Fruit fly (Drosophila melanogaster) whole organism, adult: Measurements from ENCODE around the gene CG31542.

Experiments
- CG11617 ChIP-seq: fragments of 200-800 bp; sonication (Bioruptor generic); optimal IDR thresholded peaks from 2 replicates; lab custom pipeline; 2017; ENCODE audit warnings: mild to moderate bottlenecking, missing biosample characterization, missing genetic modification reagents, missing genetic modification characterization
- CG12768 ChIP-seq: fragments of 200-800 bp; sonication (Bioruptor generic); optimal IDR thresholded peaks from 2 replicates; lab custom pipeline; 2017; ENCODE audit warnings: missing biosample characterization, missing genetic modification characterization, mild to moderate bottlenecking, moderate library complexity, missing genetic modification reagents
- CG14711 ChIP-seq: fragments of 200-800 bp; sonication (Bioruptor generic); optimal IDR thresholded peaks from 2 replicates; lab custom pipeline; 2018; ENCODE audit warnings: missing biosample characterization, mild to moderate bottlenecking, missing genetic modification characterization, moderate library complexity
- CG1620 ChIP-seq: fragments of 200-800 bp; sonication (Bioruptor generic); optimal IDR thresholded peaks from 2 replicates; lab custom pipeline; 2016; ENCODE audit warnings: missing biosample characterization, missing genetic modification characterization
- CG33017 ChIP-seq: fragments of 200-800 bp; sonication (Bioruptor generic); optimal IDR thresholded peaks from 2 replicates; lab custom pipeline; 2018; ENCODE audit warnings: missing biosample characterization, mild to moderate bottlenecking, missing genetic modification characterization, moderate library complexity
- CG5204 ChIP-seq: fragments of 200-800 bp; sonication (Bioruptor generic); optimal IDR thresholded peaks from 2 replicates; lab custom pipeline; 2016; ENCODE audit warnings: missing biosample characterization, missing genetic modification characterization
- CG7045 ChIP-seq: fragments of 200-800 bp; sonication (Bioruptor generic); optimal IDR thresholded peaks from 2 replicates; lab custom pipeline; 2017; ENCODE audit warnings: missing biosample characterization, mild to moderate bottlenecking, missing genetic modification characterization
- CG7101 ChIP-seq: fragments of 200-800 bp; sonication (Bioruptor generic); optimal IDR thresholded peaks from 2 replicates; lab custom pipeline; 2018; ENCODE audit warnings: missing biosample characterization, mild to moderate bottlenecking, missing genetic modification characterization, moderate library complexity
- Clk ChIP-seq: fragments of 200-800 bp; sonication (Bioruptor generic); optimal IDR thresholded peaks from 2 replicates; lab custom pipeline; 2017; ENCODE audit warnings: missing biosample characterization, missing genetic modification characterization
- Crg-1 ChIP-seq: fragments of 200-800 bp; sonication (Bioruptor generic); optimal IDR thresholded peaks from 2 replicates; lab custom pipeline; 2016; ENCODE audit warnings: missing biosample characterization, missing genetic modification characterization
- Hr96 ChIP-seq: fragments of 200-800 bp; sonication (Bioruptor generic); optimal IDR thresholded peaks from 2 replicates; lab custom pipeline; 2016; ENCODE audit warnings: missing biosample characterization, missing genetic modification characterization
- Mnt ChIP-seq: fragments of 200-800 bp; sonication (Bioruptor generic); optimal IDR thresholded peaks from 2 replicates; lab custom pipeline; 2016; ENCODE audit warnings: missing biosample characterization, mild to moderate bottlenecking, missing genetic modification characterization
- bab1 ChIP-seq: fragments of 200-800 bp; sonication (Bioruptor generic); optimal IDR thresholded peaks from 3 replicates; lab custom pipeline; 2019; ENCODE audit warnings: missing biosample characterization, mild to moderate bottlenecking, missing genetic modification characterization, moderate library complexity
- cic ChIP-seq: fragments of 200-800 bp; sonication (Bioruptor generic); optimal IDR thresholded peaks from 2 replicates; lab custom pipeline; 2017; ENCODE audit warnings: missing biosample characterization, mild to moderate bottlenecking, missing genetic modification characterization, moderate library complexity
- cnc ChIP-seq, 2 experiments: fragments of >200 bp; optimal IDR thresholded peaks; 2 replicates each; lab custom pipeline; 2017
- kay ChIP-seq: fragments of 200-800 bp; sonication (Bioruptor generic); peaks from one replicate; lab custom pipeline; 2016; ENCODE audit warnings: missing biosample characterization, missing genetic modification characterization, borderline replicate concordance
- ovo ChIP-seq: fragments of 200-800 bp; sonication (Bioruptor generic); optimal IDR thresholded peaks from 2 replicates; lab custom pipeline; 2016; ENCODE audit warnings: missing biosample characterization, missing genetic modification characterization
- pad ChIP-seq: fragments of 200-800 bp; sonication (Bioruptor generic); optimal IDR thresholded peaks from 3 replicates; lab custom pipeline; 2017; ENCODE audit warnings: missing biosample characterization, missing genetic modification characterization, mild to moderate bottlenecking, moderate library complexity, missing genetic modification reagents
- tj ChIP-seq: fragments of 200-800 bp; sonication (Bioruptor generic); optimal IDR thresholded peaks from 3 replicates; lab custom pipeline; 2017; ENCODE audit warnings: missing biosample characterization, mild to moderate bottlenecking, missing genetic modification characterization, moderate library complexity
- toe ChIP-seq: fragments of 200-800 bp; sonication (Bioruptor generic); optimal IDR thresholded peaks from 2 replicates; lab custom pipeline; 2016; ENCODE audit warnings: missing biosample characterization, missing genetic modification characterization

CG31542 gene

dm6 chr3R:5361681-5362319 lies 7.5 kb upstream of the CG31542 start:
- TF ChIP-seq Mnt (GFP tag; lab: Kevin White, UChicago) (no peak), CG1620 (GFP tag; lab: Kevin White, UChicago) (no peak), CG33017 (tag; lab: Kevin White, UChicago) (peak; percentile 11), tj (GFP tag; lab: Kevin White, UChicago) (no peak), CG14711 (tag; lab: Kevin White, UChicago) (peak; percentile 18), ovo (GFP tag; lab: Kevin White, UChicago) (no peak), bab1 (GFP tag; lab: Kevin White, UChicago) (no peak), CG7045 (GFP tag; lab: Kevin White, UChicago) (no peak), CG7101 (tag; lab: Kevin White, UChicago) (no peak), toe (GFP tag; lab: Kevin White, UChicago) (no peak), pad (GFP tag; lab: Kevin White, UChicago) (no peak), Crg-1 (GFP tag; lab: Kevin White, UChicago) (no peak), Clk (GFP tag; lab: Kevin White, UChicago) (no peak), cnc (optimal IDR thresholded peaks at IDR 0.05; lab: Kevin White, UChicago) (no peak)

DNA sequence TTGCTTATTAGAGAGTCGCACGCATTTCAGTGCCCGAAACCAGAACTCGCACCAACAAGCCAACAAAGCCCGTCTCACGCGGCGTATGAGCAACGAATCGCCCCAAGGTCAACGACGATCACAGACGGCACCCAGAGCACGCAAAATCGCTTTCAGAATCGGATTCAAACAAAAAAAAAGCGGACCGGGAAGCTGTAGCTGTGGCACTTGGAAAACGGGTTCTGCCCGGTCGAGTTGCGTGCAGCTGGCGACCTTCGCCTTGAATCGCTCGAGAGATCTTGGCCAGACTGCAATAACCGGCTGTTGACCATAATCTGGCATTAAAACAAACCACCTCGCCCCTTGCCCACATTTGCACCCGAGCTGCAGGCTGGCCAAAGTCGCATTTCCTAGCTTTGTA lies 5.9 kb upstream of the CG31542 start:
- no peak for TF ChIP-seq pad (GFP tag; lab: Kevin White, UChicago)

DNA sequence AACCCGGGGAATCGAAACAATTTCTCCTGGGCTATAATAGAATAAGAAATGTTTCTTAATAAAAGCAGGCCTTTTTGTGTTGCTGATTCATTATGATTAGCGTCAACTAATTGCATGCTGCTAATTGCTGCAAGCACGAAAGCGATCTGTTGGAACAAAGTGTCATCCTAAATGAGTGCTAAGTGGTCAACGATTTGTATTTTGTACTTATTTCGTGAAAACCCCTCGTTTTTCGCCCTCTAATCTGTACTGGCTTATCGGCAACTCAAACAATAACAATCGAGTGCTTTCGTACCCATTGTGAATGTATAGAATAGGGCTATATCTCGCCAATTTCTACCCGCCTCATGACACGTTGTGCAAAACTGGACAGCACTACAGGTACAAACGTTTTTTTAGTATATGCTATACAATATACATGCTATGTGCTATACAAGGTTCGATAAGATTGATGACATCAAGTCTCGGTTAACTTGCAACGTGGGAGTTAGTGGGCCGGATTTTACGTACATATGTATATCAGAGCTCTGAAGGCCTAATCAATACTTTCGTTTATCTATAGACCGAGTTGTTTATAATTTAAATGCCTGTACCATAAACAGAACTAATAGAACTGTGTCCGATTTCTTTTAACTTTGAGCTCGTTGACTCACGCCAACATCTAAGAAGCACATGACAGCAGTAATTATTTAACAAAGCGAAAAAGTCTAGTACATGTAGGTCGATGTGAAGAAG lies 4.6 kb upstream of the CG31542 start:
- TF ChIP-seq CG7101 (tag; lab: Kevin White, UChicago) (peak; percentile 3), cic (GFP tag; lab: Kevin White, UChicago) (peak; percentile 79), ovo (GFP tag; lab: Kevin White, UChicago) (no peak), bab1 (GFP tag; lab: Kevin White, UChicago) (no peak), tj (GFP tag; lab: Kevin White, UChicago) (no peak), CG7045 (GFP tag; lab: Kevin White, UChicago) (no peak), CG33017 (tag; lab: Kevin White, UChicago) (peak; percentile 6), kay (peak; percentile 96), Mnt (GFP tag; lab: Kevin White, UChicago) (peak; percentile 60)

DNA sequence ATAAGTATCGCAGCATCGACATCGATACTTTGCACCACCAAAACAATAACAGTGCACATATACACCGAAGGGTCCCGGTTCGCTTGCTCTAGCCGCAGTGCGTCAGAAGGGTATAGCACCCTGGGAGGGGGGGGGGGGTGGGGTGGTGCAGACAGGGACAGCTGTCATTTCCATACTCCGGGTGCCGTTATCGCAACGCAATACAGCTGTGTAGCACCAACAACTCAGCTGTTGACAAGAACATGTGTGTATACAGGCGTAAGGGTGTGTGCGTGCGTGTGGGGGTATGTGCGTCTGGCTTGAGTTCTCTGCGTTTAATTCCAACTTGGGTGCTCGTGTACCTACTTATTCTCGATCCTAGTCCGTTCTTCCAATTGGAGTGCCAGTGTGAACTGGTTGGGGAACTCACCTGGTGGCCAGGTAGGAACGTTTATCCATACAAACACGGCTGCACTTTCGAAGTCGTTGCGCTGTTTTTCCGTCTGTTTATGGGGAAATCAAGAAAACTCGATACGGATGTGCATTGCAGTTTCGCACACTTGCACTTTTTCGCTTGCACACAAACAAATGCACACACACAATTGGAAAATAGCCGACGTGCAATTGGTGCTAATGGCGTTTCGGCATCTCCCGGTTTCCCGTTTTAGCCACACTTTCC lies 1.7 kb upstream of the CG31542 start:
- TF ChIP-seq CG1620 (GFP tag; lab: Kevin White, UChicago) (no peak), CG12768 (GFP tag; lab: Kevin White, UChicago) (peak; percentile 48), CG14711 (tag; lab: Kevin White, UChicago) (no peak), CG7101 (tag; lab: Kevin White, UChicago) (no peak), ovo (GFP tag; lab: Kevin White, UChicago) (peak; percentile 90), tj (GFP tag; lab: Kevin White, UChicago) (peak; percentile 90), CG7045 (GFP tag; lab: Kevin White, UChicago) (peak; percentile 21), cic (GFP tag; lab: Kevin White, UChicago) (peak; percentile 87), pad (GFP tag; lab: Kevin White, UChicago) (peak; percentile 59), kay (no peak), Clk (GFP tag; lab: Kevin White, UChicago) (no peak), CG33017 (tag; lab: Kevin White, UChicago) (peak; percentile 48), CG11617 (GFP tag; lab: Kevin White, UChicago) (peak; percentile 39), cnc (optimal IDR thresholded peaks at IDR 0.05; lab: Kevin White, UChicago) (no peak)

DNA sequence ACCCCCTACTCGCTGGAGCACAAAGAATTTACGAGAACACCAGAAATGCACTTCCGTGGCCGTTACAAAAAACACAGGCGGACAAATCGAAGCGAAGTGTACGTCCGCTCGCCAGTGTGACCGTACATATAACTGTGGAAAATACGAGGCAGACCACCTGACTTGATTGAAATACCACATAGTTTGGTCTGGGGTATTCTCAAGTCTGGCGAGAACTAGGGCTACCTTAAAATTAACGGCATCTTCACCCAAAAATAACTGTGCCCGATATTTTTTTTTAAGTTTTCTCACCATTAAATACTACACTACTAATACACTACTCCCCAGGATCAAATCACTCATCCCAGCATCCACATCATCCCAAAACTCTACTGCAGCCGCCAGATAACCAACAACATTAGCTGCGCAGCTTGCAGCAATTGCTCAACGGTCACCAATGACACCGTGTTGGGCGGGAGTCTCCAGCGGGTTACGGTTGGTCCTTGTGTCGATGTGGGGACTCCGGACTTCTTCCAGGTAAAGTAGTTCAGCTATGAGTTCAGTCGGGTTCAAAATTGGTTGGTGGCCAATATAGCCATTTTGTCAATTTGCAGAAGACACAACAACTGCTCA lies 1.1 kb upstream of the CG31542 start, which contains the start of gene Cerk:
Gene Cerk, minus strand, starts transcription at position 137 of the 612 bp plus-strand sequence.
- peak; percentile 39 for TF ChIP-seq CG1620 (GFP tag; lab: Kevin White, UChicago)
- TF ChIP-seq CG11617 (GFP tag; lab: Kevin White, UChicago) = no peak
- TF ChIP-seq ovo (GFP tag; lab: Kevin White, UChicago) = peak; percentile 86
- no peak for TF ChIP-seq cic (GFP tag; lab: Kevin White, UChicago)
- no peak for TF ChIP-seq CG33017 (tag; lab: Kevin White, UChicago)
- peak; percentile 53 for TF ChIP-seq CG7101 (tag; lab: Kevin White, UChicago)
- no peak for TF ChIP-seq CG14711 (tag; lab: Kevin White, UChicago)
- TF ChIP-seq cnc (optimal IDR thresholded peaks at IDR 0.05; lab: Kevin White, UChicago) = no peak
- peak; percentile 18 for TF ChIP-seq Clk (GFP tag; lab: Kevin White, UChicago)
- peak; percentile 46 for TF ChIP-seq toe (GFP tag; lab: Kevin White, UChicago)
- peak; percentile 42 for TF ChIP-seq Hr96
- no peak for TF ChIP-seq kay
- peak; percentile 50 for TF ChIP-seq Crg-1 (GFP tag; lab: Kevin White, UChicago)
- no peak for TF ChIP-seq tj (GFP tag; lab: Kevin White, UChicago)
- peak; percentile 63 for TF ChIP-seq bab1 (GFP tag; lab: Kevin White, UChicago)
- TF ChIP-seq Mnt (GFP tag; lab: Kevin White, UChicago) = peak; percentile 47
- no peak for TF ChIP-seq CG5204 (GFP tag; lab: Kevin White, UChicago)
- TF ChIP-seq CG12768 (GFP tag; lab: Kevin White, UChicago) = no peak
